Worm (Caenorhabditis elegans) whole organism, young adult: Measurements from ENCODE around the gene K08F11.1.
A peak's percentile ranks its signal among the peaks of the same experiment; 100 is the strongest.

Experiments
- B0261.1 ChIP-seq: sonication (generic microtip); optimal IDR thresholded peaks from 2 replicates; lab custom pipeline; 2016; ENCODE audit warnings: mild to moderate bottlenecking, missing genetic modification characterization, moderate library complexity, missing compliant biosample characterization
- B0336.3 ChIP-seq: fragments of 200-800 bp; sonication (Bioruptor generic); IDR thresholded peaks from 2 replicates; pipeline ENCODE4 v1.3.6; 2022; ENCODE audit warnings: missing genetic modification characterization, missing compliant biosample characterization
- C06A6.2 ChIP-seq: fragments of 200-800 bp; sonication (Bioruptor generic); conservative IDR thresholded peaks from 2 replicates; pipeline ENCODE4 v1.3.6; 2022; ENCODE audit warnings: missing genetic modification characterization, missing compliant biosample characterization
- C17E4.6 ChIP-seq: fragments of 200-800 bp; sonication (Bioruptor generic); IDR thresholded peaks from 2 replicates; pipeline ENCODE4 v1.3.6; 2022; ENCODE audit warnings: missing genetic modification reagents, missing genetic modification characterization, missing compliant biosample characterization
- D2030.7 ChIP-seq: fragments of 200-800 bp; sonication (Bioruptor generic); IDR thresholded peaks from 2 replicates; pipeline ENCODE4 v1.3.6; 2022; ENCODE audit warnings: missing genetic modification reagents, missing genetic modification characterization, missing compliant biosample characterization
- F10E7.11 ChIP-seq: sonication (generic microtip); optimal IDR thresholded peaks from 2 replicates; lab custom pipeline; 2017; ENCODE audit warnings: mild to moderate bottlenecking, missing genetic modification characterization, moderate library complexity, missing compliant biosample characterization
- F22D6.2 ChIP-seq: sonication (generic microtip); optimal IDR thresholded peaks from 2 replicates; lab custom pipeline; 2016; ENCODE audit warnings: mild to moderate bottlenecking, missing genetic modification characterization, missing compliant biosample characterization
- F33H1.4 ChIP-seq: fragments of 200-800 bp; sonication (Bioruptor generic); IDR thresholded peaks from 2 replicates; pipeline ENCODE4 v1.3.6; 2022; ENCODE audit warnings: missing genetic modification reagents, missing genetic modification characterization, missing compliant biosample characterization
- F39B2.1 ChIP-seq: fragments of 200-800 bp; sonication (Bioruptor generic); IDR thresholded peaks from 2 replicates; pipeline ENCODE4 v1.3.6; 2022; ENCODE audit warnings: missing genetic modification reagents, missing genetic modification characterization, missing compliant biosample characterization
- F49E8.2 ChIP-seq: sonication (generic microtip); optimal IDR thresholded peaks from 3 replicates; lab custom pipeline; 2017; ENCODE audit warnings: missing genetic modification characterization, mild to moderate bottlenecking, missing compliant biosample characterization, antibody characterized with exemption, moderate library complexity; ENCODE audit not compliant: insufficient read depth
- F52B5.7 ChIP-seq: sonication (generic microtip); optimal IDR thresholded peaks from 2 replicates; lab custom pipeline; 2016; ENCODE audit warnings: mild to moderate bottlenecking, missing genetic modification characterization, missing compliant biosample characterization
- T26A5.8 ChIP-seq: sonication (generic microtip); optimal IDR thresholded peaks from 2 replicates; lab custom pipeline; 2016; ENCODE audit warnings: missing genetic modification characterization, missing compliant biosample characterization
- Y95B8A.8 ChIP-seq: fragments of 200-800 bp; sonication (Bioruptor generic); IDR thresholded peaks from 2 replicates; pipeline ENCODE4 v1.3.6; 2022; ENCODE audit warnings: missing genetic modification reagents, missing genetic modification characterization, missing compliant biosample characterization
- akir-1 ChIP-seq: fragments of 200-800 bp; sonication (Bioruptor generic); optimal IDR thresholded peaks from 2 replicates; lab custom pipeline; 2018; ENCODE audit warnings: mild to moderate bottlenecking, missing genetic modification characterization, moderate library complexity, missing compliant biosample characterization
- aptf-3 ChIP-seq: fragments of 200-800 bp; sonication (Bioruptor generic); IDR thresholded peaks from 2 replicates; pipeline ENCODE4 v1.3.6; 2022; ENCODE audit warnings: missing genetic modification characterization, missing compliant biosample characterization
- atf-7 ChIP-seq: sonication (generic microtip); optimal IDR thresholded peaks from 2 replicates; lab custom pipeline; 2017; ENCODE audit warnings: mild to moderate bottlenecking, missing genetic modification characterization, missing compliant biosample characterization
- attf-3 ChIP-seq: fragments of 200-800 bp; sonication (Bioruptor generic); conservative IDR thresholded peaks from 2 replicates; pipeline ENCODE4 v1.3.6; 2022; ENCODE audit warnings: missing genetic modification reagents, missing genetic modification characterization, missing compliant biosample characterization
- attf-6 ChIP-seq: fragments of 200-800 bp; sonication (Bioruptor generic); IDR thresholded peaks from 2 replicates; pipeline ENCODE4 v1.3.6; 2022; ENCODE audit warnings: missing genetic modification reagents, missing genetic modification characterization, missing compliant biosample characterization
- cebp-1 ChIP-seq, 2 experiments: fragments of 200-800 bp in 1 of 2; sonication (Bioruptor generic) in 1 of 2; sonication (generic microtip) in 1 of 2; IDR thresholded peaks in 1 of 2; optimal IDR thresholded peaks in 1 of 2; 2 replicates each; pipeline versions ENCODE4 v1.3.6 to Lab custom; 2017 to 2022; ENCODE audit warnings: missing compliant biosample characterization in 2 of 2, missing genetic modification characterization in 2 of 2, mild to moderate bottlenecking in 1 of 2, missing genetic modification reagents in 1 of 2, moderate library complexity in 1 of 2
- cebp-2 ChIP-seq: fragments of 200-800 bp; sonication (Bioruptor generic); IDR thresholded peaks from 2 replicates; pipeline ENCODE4 v1.3.6; 2022; ENCODE audit warnings: missing genetic modification characterization, missing compliant biosample characterization
- ceh-27 ChIP-seq: fragments of 200-800 bp; sonication (Bioruptor generic); optimal IDR thresholded peaks from 2 replicates; lab custom pipeline; 2018; ENCODE audit warnings: mild to moderate bottlenecking, missing genetic modification characterization, moderate library complexity, missing compliant biosample characterization
- ceh-40 ChIP-seq: fragments of 200-800 bp; sonication (Bioruptor generic); IDR thresholded peaks from 2 replicates; pipeline ENCODE4 v1.3.6; 2022; ENCODE audit warnings: missing genetic modification characterization, missing compliant biosample characterization
- chd-7 ChIP-seq: sonication (generic microtip); optimal IDR thresholded peaks from 2 replicates; lab custom pipeline; 2016; ENCODE audit warnings: mild to moderate bottlenecking, missing genetic modification characterization, moderate library complexity, missing compliant biosample characterization
- die-1 ChIP-seq: sonication (generic microtip); optimal IDR thresholded peaks from 2 replicates; lab custom pipeline; 2016; ENCODE audit warnings: missing genotype, mild to moderate bottlenecking, missing genetic modification characterization, missing compliant biosample characterization
- dox-1 ChIP-seq: fragments of 200-800 bp; sonication (Bioruptor generic); IDR thresholded peaks from 2 replicates; pipeline ENCODE4 v1.3.6; 2022; ENCODE audit warnings: missing genetic modification reagents, missing genetic modification characterization, missing compliant biosample characterization
- dpl-1 ChIP-seq: fragments of 150-350 bp; optimal IDR thresholded peaks from 2 replicates; lab custom pipeline; 2014; ENCODE audit warnings: missing biosample characterization, missing genetic modification reagents, missing genetic modification characterization
- egl-18 ChIP-seq: fragments of 200-800 bp; sonication (Bioruptor generic); IDR thresholded peaks from 2 replicates; pipeline ENCODE4 v1.3.6; 2022; ENCODE audit warnings: missing genetic modification reagents, missing genetic modification characterization, missing compliant biosample characterization
- gei-17 ChIP-seq: fragments of 200-800 bp; sonication (Bioruptor generic); optimal IDR thresholded peaks from 2 replicates; lab custom pipeline; 2018; ENCODE audit warnings: mild to moderate bottlenecking, missing genetic modification characterization, missing compliant biosample characterization
- hlh-12 ChIP-seq: sonication (generic microtip); optimal IDR thresholded peaks from 2 replicates; lab custom pipeline; 2016; ENCODE audit warnings: missing genetic modification characterization, missing compliant biosample characterization
- hsf-1 ChIP-seq: fragments of 200-800 bp; sonication (Bioruptor generic); IDR thresholded peaks from 2 replicates; pipeline ENCODE4 v1.3.6; 2022; ENCODE audit warnings: missing genetic modification reagents, missing genetic modification characterization, missing compliant biosample characterization
- let-526 ChIP-seq: fragments of 200-800 bp; sonication (Bioruptor generic); IDR thresholded peaks from 2 replicates; pipeline ENCODE4 v1.3.6; 2022; ENCODE audit warnings: missing genetic modification reagents, missing genetic modification characterization, missing compliant biosample characterization
- lsy-27 ChIP-seq: sonication (generic microtip); optimal IDR thresholded peaks from 2 replicates; lab custom pipeline; 2017; ENCODE audit warnings: missing genetic modification characterization, mild to moderate bottlenecking, missing compliant biosample characterization, antibody characterized with exemption, missing genotype, borderline replicate concordance; ENCODE audit not compliant: insufficient read depth
- madf-3 ChIP-seq: fragments of 200-800 bp; sonication (Bioruptor generic); IDR thresholded peaks from 2 replicates; pipeline ENCODE4 v1.3.6; 2022; ENCODE audit warnings: missing genetic modification reagents, missing genetic modification characterization, missing compliant biosample characterization
- madf-6 ChIP-seq: fragments of 200-800 bp; sonication (Bioruptor generic); IDR thresholded peaks from 2 replicates; pipeline ENCODE4 v1.3.6; 2022; ENCODE audit warnings: missing genetic modification reagents, missing genetic modification characterization, missing compliant biosample characterization
- mcd-1 ChIP-seq: fragments of 200-800 bp; sonication (Bioruptor generic); IDR thresholded peaks from 2 replicates; pipeline ENCODE4 v1.3.6; 2022; ENCODE audit warnings: missing genetic modification reagents, missing genetic modification characterization, missing compliant biosample characterization
- mxl-1 ChIP-seq: sonication (generic microtip); optimal IDR thresholded peaks from 2 replicates; lab custom pipeline; 2016; ENCODE audit warnings: missing genetic modification characterization, missing compliant biosample characterization
- nfya-1 ChIP-seq: sonication (generic microtip); optimal IDR thresholded peaks from 2 replicates; lab custom pipeline; 2017; ENCODE audit warnings: antibody characterized with exemption, missing compliant biosample characterization, missing genetic modification characterization, borderline replicate concordance; ENCODE audit not compliant: insufficient read depth
- nhr-80 ChIP-seq: sonication (generic microtip); optimal IDR thresholded peaks from 2 replicates; lab custom pipeline; 2016; ENCODE audit warnings: missing genetic modification characterization, missing compliant biosample characterization
- pha-4 ChIP-seq: fragments of 150-350 bp; sonication (generic microtip); optimal IDR thresholded peaks from 2 replicates; lab custom pipeline; 2014; ENCODE audit warnings: missing biosample characterization, missing genetic modification reagents, missing genetic modification characterization
- rcor-1 ChIP-seq: fragments of 200-800 bp; sonication (Bioruptor generic); IDR thresholded peaks from 2 replicates; pipeline ENCODE4 v1.3.6; 2022; ENCODE audit warnings: missing genetic modification reagents, missing genetic modification characterization, missing compliant biosample characterization
- rec-8 ChIP-seq, 2 experiments: sonication (generic microtip); optimal IDR thresholded peaks; 2 replicates each; lab custom pipeline; 2016; ENCODE audit warnings: mild to moderate bottlenecking in 2 of 2, missing genetic modification characterization in 2 of 2, missing genetic modification reagents in 2 of 2, missing genotype in 2 of 2, missing biosample characterization in 1 of 2, missing compliant biosample characterization in 1 of 2, moderate library complexity in 1 of 2
- sdz-38 ChIP-seq: sonication (generic microtip); optimal IDR thresholded peaks from 2 replicates; lab custom pipeline; 2016; ENCODE audit warnings: missing genotype, missing genetic modification characterization, missing compliant biosample characterization
- sea-2 ChIP-seq: fragments of 200-800 bp; sonication (Bioruptor generic); IDR thresholded peaks from 2 replicates; pipeline ENCODE4 v1.3.6; 2022; ENCODE audit warnings: missing genetic modification characterization, missing compliant biosample characterization
- snpc-4 ChIP-seq, 5 experiments: fragments of 150-350 bp in 1 of 5; sonication (generic microtip) in 4 of 5; optimal IDR thresholded peaks; 2 replicates each; lab custom pipeline; 2014 to 2018; ENCODE audit warnings: missing genetic modification characterization in 5 of 5, missing biosample characterization in 3 of 5, antibody characterized with exemption in 2 of 5, mild to moderate bottlenecking in 2 of 5, missing compliant biosample characterization in 2 of 5, missing genotype in 2 of 5, moderate library complexity in 2 of 5, missing genetic modification reagents in 1 of 5
- sptf-2 ChIP-seq: fragments of 200-800 bp; sonication (Bioruptor generic); optimal IDR thresholded peaks from 2 replicates; lab custom pipeline; 2018; ENCODE audit warnings: mild to moderate bottlenecking, missing genetic modification characterization, missing compliant biosample characterization
- ztf-25 ChIP-seq: fragments of 200-800 bp; sonication (Bioruptor generic); IDR thresholded peaks from 2 replicates; pipeline ENCODE4 v1.3.6; 2022; ENCODE audit warnings: missing genetic modification reagents, missing genetic modification characterization, missing compliant biosample characterization
- ztf-3 ChIP-seq: fragments of 200-800 bp; sonication (Bioruptor generic); optimal IDR thresholded peaks from 2 replicates; lab custom pipeline; 2018; ENCODE audit warnings: mild to moderate bottlenecking, missing genetic modification characterization, missing compliant biosample characterization

The K08F11.1 gene

DNA sequence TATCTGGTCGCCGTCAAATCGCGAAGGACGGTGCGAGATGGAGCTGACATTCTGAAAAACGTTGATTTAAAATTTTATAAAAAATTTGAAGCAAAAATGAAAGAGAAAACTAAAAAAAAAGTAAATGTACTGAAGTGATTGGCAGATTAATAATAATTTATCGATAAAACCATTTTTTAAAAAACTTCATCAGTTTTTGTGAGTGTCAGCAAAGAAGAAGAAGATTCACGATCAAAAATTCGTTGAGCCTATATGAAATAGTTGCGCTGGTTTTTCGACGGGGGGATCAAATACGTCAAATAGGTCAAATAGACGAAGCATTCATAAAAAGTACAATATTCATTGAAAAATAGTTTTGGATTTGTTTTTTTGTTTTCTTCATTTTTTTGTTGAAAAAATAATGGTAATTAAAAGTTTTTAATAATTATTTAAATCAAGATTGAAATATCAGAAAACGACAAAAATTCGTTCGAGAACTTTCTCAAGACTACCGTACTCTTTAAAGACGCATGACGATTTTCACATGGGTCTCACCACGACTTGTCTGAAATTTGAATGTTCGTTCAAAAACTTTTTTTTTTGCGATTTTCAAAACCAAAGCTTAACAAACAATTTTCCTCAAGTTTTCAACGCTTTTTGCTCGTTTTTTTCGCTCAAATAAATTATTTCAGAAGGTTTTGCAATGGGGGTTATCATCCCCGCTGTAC is 35.9 kb downstream of the K08F11.1 start, which contains the start of the genes memi-1 and cyp-31A3 (continued):
- TF ChIP-seq ztf-25 (GFP tag; lab: Robert Waterston, UW), result no peak
- TF ChIP-seq sea-2 (GFP tag; lab: Robert Waterston, UW), result no peak
- TF ChIP-seq C06A6.2, result no peak
- TF ChIP-seq akir-1 (GFP tag; lab: Kevin White, UChicago), result no peak
- no peak for TF ChIP-seq ceh-27 (GFP tag; lab: Kevin White, UChicago)
- no peak for TF ChIP-seq B0261.1
- TF ChIP-seq dpl-1, result no peak
- no peak for TF ChIP-seq nfya-1
- TF ChIP-seq F39B2.1 (GFP tag; lab: Robert Waterston, UW), result no peak
- no peak for TF ChIP-seq attf-3 (GFP tag; lab: Robert Waterston, UW)
- no peak for TF ChIP-seq nhr-80 (tag; lab: Kevin White, UChicago)
- no peak for TF ChIP-seq dox-1 (GFP tag; lab: Robert Waterston, UW)
- TF ChIP-seq B0336.3 (GFP tag; lab: Robert Waterston, UW), result no peak
- peak; percentile 37 for TF ChIP-seq snpc-4 (GFP tag; optimal IDR thresholded peaks at IDR 0.05; lab: Kevin White, UChicago)
- TF ChIP-seq snpc-4 (tag; optimal IDR thresholded peaks at IDR 0.05; lab: Kevin White, UChicago), result peak; percentile 8 to 80 (median 58)
- no peak for TF ChIP-seq T26A5.8 (tag; lab: Kevin White, UChicago)
- TF ChIP-seq egl-18 (GFP tag; lab: Robert Waterston, UW), result no peak
- no peak for TF ChIP-seq cebp-2 (GFP tag; lab: Robert Waterston, UW)
- no peak for TF ChIP-seq atf-7 (tag; lab: Kevin White, UChicago)
- TF ChIP-seq mxl-1, result no peak
- no peak for TF ChIP-seq lsy-27
- TF ChIP-seq F52B5.7 (tag; lab: Kevin White, UChicago), result no peak
- peak; percentile 99 for TF ChIP-seq hsf-1 (GFP tag; lab: Robert Waterston, UW)
- peak; percentile 67; the same call in 1 of the 2 replicates for TF ChIP-seq mcd-1 (GFP tag; lab: Robert Waterston, UW)
- no peak for TF ChIP-seq gei-17 (GFP tag; lab: Kevin White, UChicago)
- TF ChIP-seq die-1 (tag; lab: Kevin White, UChicago), result no peak
- no peak for TF ChIP-seq sdz-38 (tag; lab: Kevin White, UChicago)
- no peak for TF ChIP-seq C17E4.6 (GFP tag; lab: Robert Waterston, UW)
- TF ChIP-seq D2030.7, result peak; percentile 82
- TF ChIP-seq let-526 (GFP tag; lab: Robert Waterston, UW), result no peak
- TF ChIP-seq madf-6, result peak; percentile 96
- peak; percentile 97 for TF ChIP-seq F33H1.4
- TF ChIP-seq F49E8.2 (tag; lab: Kevin White, UChicago), result no peak
- TF ChIP-seq ceh-40, result no peak
- TF ChIP-seq attf-6 (GFP tag; lab: Robert Waterston, UW), result peak; percentile 44; the same call in 1 of the 2 replicates
- no peak for TF ChIP-seq sptf-2 (GFP tag; lab: Kevin White, UChicago)
- TF ChIP-seq hlh-12 (tag; lab: Kevin White, UChicago), result no peak
- TF ChIP-seq aptf-3 (GFP tag; lab: Robert Waterston, UW), result no peak
- no peak for TF ChIP-seq F10E7.11 (tag; lab: Kevin White, UChicago)
- no peak for TF ChIP-seq rcor-1 (GFP tag; lab: Robert Waterston, UW)
- no peak for TF ChIP-seq Y95B8A.8
- 0 out of 2 replicates have a peak, but pooled peaks have one; percentile 31 for TF ChIP-seq madf-3 (GFP tag; lab: Robert Waterston, UW)
- TF ChIP-seq pha-4 (tag; lab: Kevin White, UChicago), result no peak
- no peak for TF ChIP-seq chd-7 (tag; lab: Kevin White, UChicago)
- TF ChIP-seq ztf-3 (GFP tag; lab: Kevin White, UChicago), result no peak
- no peak for TF ChIP-seq cebp-1 (GFP tag; IDR thresholded peaks at IDR 0.05; lab: Robert Waterston, UW)
- TF ChIP-seq cebp-1 (tag; optimal IDR thresholded peaks at IDR 0.05; lab: Kevin White, UChicago), result no peak
- no peak for TF ChIP-seq rec-8 (tag; optimal IDR thresholded peaks at IDR 0.05; lab: Kevin White, UChicago)
- TF ChIP-seq F22D6.2 (tag; lab: Kevin White, UChicago), result no peak
